Fruit fly (Drosophila melanogaster) whole organism, embryonic: Measurements from ENCODE around the gene hop.
A peak's percentile ranks its signal among the peaks of the same experiment; 100 is the strongest.

ENCODE experiments used
- B-H1 ChIP-seq: fragments of 200-800 bp; sonication (Bioruptor generic); IDR thresholded peaks from 3 replicates; pipeline ENCODE4 v1.3.6; 2022; ENCODE audit warnings: missing biosample characterization, missing genetic modification characterization
- BEAF-32 ChIP-seq: fragments of 200-800 bp; sonication (Bioruptor generic); optimal IDR thresholded peaks from 3 replicates; lab custom pipeline; 2017; ENCODE audit warnings: missing biosample characterization, missing genetic modification characterization, mild to moderate bottlenecking, moderate library complexity, missing genetic modification reagents
- CG10366 ChIP-seq: fragments of 200-800 bp; sonication (Bioruptor generic); IDR thresholded peaks from 2 replicates; pipeline ENCODE4 v1.3.6; 2022; ENCODE audit warnings: missing biosample characterization, missing genetic modification characterization
- CG10462 ChIP-seq: fragments of 200-800 bp; sonication (Bioruptor generic); optimal IDR thresholded peaks from 2 replicates; lab custom pipeline; 2016; ENCODE audit warnings: missing biosample characterization, missing genetic modification characterization
- CG12769 ChIP-seq: fragments of 200-800 bp; sonication (Bioruptor generic); optimal IDR thresholded peaks from 2 replicates; lab custom pipeline; 2019; ENCODE audit warnings: missing biosample characterization, mild to moderate bottlenecking, missing genetic modification characterization, moderate library complexity
- CG14050 ChIP-seq: fragments of 200-800 bp; sonication (Bioruptor generic); IDR thresholded peaks from 3 replicates; pipeline ENCODE4 v1.3.6; 2022; ENCODE audit warnings: missing biosample characterization, missing genetic modification characterization
- CG14441 ChIP-seq: fragments of 200-800 bp; sonication (Bioruptor generic); IDR thresholded peaks from 2 replicates; pipeline ENCODE4 v1.3.6; 2022; ENCODE audit warnings: missing biosample characterization, missing genetic modification characterization
- CG14667 ChIP-seq: fragments of 200-800 bp; sonication (Bioruptor generic); IDR thresholded peaks from 2 replicates; pipeline ENCODE4 v1.3.6; 2022; ENCODE audit warnings: missing biosample characterization, missing genetic modification characterization
- CG15011 ChIP-seq: fragments of 200-800 bp; sonication (Bioruptor generic); optimal IDR thresholded peaks from 3 replicates; lab custom pipeline; 2018; ENCODE audit warnings: missing biosample characterization, mild to moderate bottlenecking, missing genetic modification characterization
- CG17328 ChIP-seq: fragments of 200-800 bp; sonication (Bioruptor generic); IDR thresholded peaks from 2 replicates; pipeline ENCODE4 v1.3.6; 2022; ENCODE audit warnings: missing biosample characterization, missing genetic modification characterization
- CG18599 ChIP-seq: fragments of 200-800 bp; sonication (Bioruptor generic); optimal IDR thresholded peaks from 3 replicates; lab custom pipeline; 2017; ENCODE audit warnings: missing biosample characterization, missing genetic modification characterization, mild to moderate bottlenecking, moderate library complexity, missing genetic modification reagents
- CG2120 ChIP-seq: fragments of 200-800 bp; sonication (Bioruptor generic); optimal IDR thresholded peaks from 3 replicates; lab custom pipeline; 2016; ENCODE audit warnings: missing biosample characterization, missing genetic modification characterization
- CG2712 ChIP-seq: fragments of 200-800 bp; optimal IDR thresholded peaks from 3 replicates; lab custom pipeline; 2019; ENCODE audit warnings: missing biosample characterization, mild to moderate bottlenecking, missing genetic modification characterization, moderate library complexity
- CG30403 ChIP-seq: fragments of 200-800 bp; sonication (Bioruptor generic); optimal IDR thresholded peaks from 3 replicates; lab custom pipeline; 2016; ENCODE audit warnings: missing biosample characterization, missing genetic modification characterization
- CG31441 ChIP-seq: fragments of 200-800 bp; sonication (Bioruptor generic); IDR thresholded peaks from 2 replicates; pipeline ENCODE4 v1.3.6; 2022; ENCODE audit warnings: missing biosample characterization, missing genetic modification characterization
- CG32532 ChIP-seq: fragments of 200-800 bp; sonication (Bioruptor generic); IDR thresholded peaks from 2 replicates; pipeline ENCODE4 v1.3.6; 2022; ENCODE audit warnings: missing biosample characterization, missing genetic modification characterization
- CG34422 ChIP-seq: fragments of 200-800 bp; sonication (Bioruptor generic); IDR thresholded peaks from 3 replicates; pipeline ENCODE4 v1.3.6; 2022; ENCODE audit warnings: missing biosample characterization, missing genetic modification characterization
- CG4282 ChIP-seq: fragments of 200-800 bp; sonication (Bioruptor generic); optimal IDR thresholded peaks from 2 replicates; lab custom pipeline; 2016; ENCODE audit warnings: missing biosample characterization, missing genetic modification characterization
- CG4404 ChIP-seq: fragments of 200-800 bp; sonication (Bioruptor generic); IDR thresholded peaks from 2 replicates; pipeline ENCODE4 v1.3.6; 2022; ENCODE audit warnings: missing biosample characterization, missing genetic modification characterization
- CG6175 ChIP-seq: fragments of 200-800 bp; sonication (Bioruptor generic); IDR thresholded peaks from 3 replicates; pipeline ENCODE4 v1.3.6; 2022; ENCODE audit warnings: missing biosample characterization, missing genetic modification characterization
- Camta ChIP-seq: fragments of 200-800 bp; sonication (Bioruptor generic); optimal IDR thresholded peaks from 2 replicates; lab custom pipeline; 2016; ENCODE audit warnings: missing biosample characterization, missing genetic modification characterization
- Dbx ChIP-seq: fragments of 200-800 bp; sonication (Bioruptor generic); IDR thresholded peaks from 3 replicates; pipeline ENCODE4 v1.3.6; 2022; ENCODE audit warnings: missing biosample characterization, missing genetic modification characterization
- Dfd ChIP-seq, 2 experiments: fragments of >200 bp; optimal IDR thresholded peaks; 2 replicates each; lab custom pipeline; 2017; ENCODE audit warnings: missing biosample characterization in 2 of 2, missing genetic modification characterization in 2 of 2
- E2f2 ChIP-seq: fragments of 200-800 bp; sonication (Bioruptor generic); IDR thresholded peaks from 2 replicates; pipeline ENCODE4 v1.3.6; 2022; ENCODE audit warnings: missing biosample characterization, missing genetic modification characterization
- Fer3 ChIP-seq: fragments of 200-800 bp; sonication (Bioruptor generic); optimal IDR thresholded peaks from 2 replicates; lab custom pipeline; 2018; ENCODE audit warnings: missing biosample characterization, mild to moderate bottlenecking, missing genetic modification characterization, moderate library complexity
- HLH3B ChIP-seq: fragments of 200-800 bp; sonication (Bioruptor generic); IDR thresholded peaks from 2 replicates; pipeline ENCODE4 v1.3.6; 2022; ENCODE audit warnings: missing biosample characterization, missing genetic modification characterization
- Hr39 ChIP-seq: fragments of >200 bp; optimal IDR thresholded peaks from 2 replicates; lab custom pipeline; 2017
- Med ChIP-seq: fragments of 200-800 bp; sonication (Bioruptor generic); peaks from one replicate; lab custom pipeline; 2016; ENCODE audit warnings: missing biosample characterization, missing genetic modification characterization, mild to moderate bottlenecking, inconsistent platforms, moderate library complexity
- Xbp1 ChIP-seq: fragments of 200-800 bp; sonication (Bioruptor generic); optimal IDR thresholded peaks from 3 replicates; lab custom pipeline; 2016; ENCODE audit warnings: missing biosample characterization, mild to moderate bottlenecking, missing genetic modification characterization
- ap ChIP-seq: fragments of 200-800 bp; sonication (Bioruptor generic); IDR thresholded peaks from 2 replicates; pipeline ENCODE4 v1.3.6; 2022; ENCODE audit warnings: missing biosample characterization, missing genetic modification characterization
- bcd ChIP-seq: fragments of 200-800 bp; sonication (Bioruptor generic); optimal IDR thresholded peaks from 2 replicates; lab custom pipeline; 2017; ENCODE audit warnings: missing biosample characterization, mild to moderate bottlenecking, missing genetic modification characterization
- chif ChIP-seq, 2 experiments: fragments of 200-800 bp; sonication (Bioruptor generic); optimal IDR thresholded peaks; 3 replicates each; lab custom pipeline; 2016; ENCODE audit warnings: missing biosample characterization in 2 of 2, missing genetic modification characterization in 2 of 2
- ci ChIP-seq: fragments of 200-800 bp; sonication (Bioruptor generic); IDR thresholded peaks from 3 replicates; pipeline ENCODE4 v1.3.6; 2022; ENCODE audit warnings: missing biosample characterization, missing genetic modification characterization
- croc ChIP-seq: fragments of 200-800 bp; sonication (Bioruptor generic); conservative IDR thresholded peaks from 3 replicates; pipeline ENCODE4 v1.3.6; 2022; ENCODE audit warnings: missing biosample characterization, missing genetic modification characterization
- dpn ChIP-seq, 2 experiments: fragments of 200-800 bp; sonication (Bioruptor generic); optimal IDR thresholded peaks; 3 replicates each; lab custom pipeline; 2016; ENCODE audit warnings: missing biosample characterization in 2 of 2, missing genetic modification characterization in 2 of 2
- dysf ChIP-seq: fragments of 200-800 bp; sonication (Bioruptor generic); IDR thresholded peaks from 3 replicates; pipeline ENCODE4 v1.3.6; 2022; ENCODE audit warnings: missing biosample characterization, missing genetic modification characterization
- lilli ChIP-seq: fragments of 200-800 bp; sonication (Bioruptor generic); optimal IDR thresholded peaks from 3 replicates; lab custom pipeline; 2016; ENCODE audit warnings: missing biosample characterization, missing genetic modification characterization
- nmo ChIP-seq: fragments of 200-800 bp; sonication (Bioruptor generic); optimal IDR thresholded peaks from 2 replicates; lab custom pipeline; 2018; ENCODE audit warnings: missing biosample characterization, mild to moderate bottlenecking, missing genetic modification characterization, moderate library complexity
- pan ChIP-seq, 4 experiments: fragments of >200 bp in 3 of 4; fragments of 200-800 bp in 1 of 4; sonication (Bioruptor generic) in 1 of 4; optimal IDR thresholded peaks in 3 of 4; IDR thresholded peaks in 1 of 4; 2 replicates each; pipeline versions ENCODE4 v1.3.6 to Lab custom; 2017 to 2022; ENCODE audit warnings: missing biosample characterization in 2 of 4, missing genetic modification characterization in 2 of 4, mixed read lengths in 1 of 4
- pho ChIP-seq: fragments of 200-800 bp; sonication (Bioruptor generic); optimal IDR thresholded peaks from 2 replicates; lab custom pipeline; 2016; ENCODE audit warnings: missing biosample characterization, missing genetic modification characterization
- pnt ChIP-seq: fragments of 200-800 bp; sonication (Bioruptor generic); optimal IDR thresholded peaks from 3 replicates; lab custom pipeline; 2016; ENCODE audit warnings: missing biosample characterization, missing genetic modification characterization
- pros ChIP-seq: fragments of 200-800 bp; sonication (Bioruptor generic); optimal IDR thresholded peaks from 3 replicates; lab custom pipeline; 2019; ENCODE audit warnings: missing biosample characterization, mild to moderate bottlenecking, missing genetic modification characterization, moderate library complexity
- ranshi ChIP-seq: fragments of 200-800 bp; sonication (Bioruptor generic); IDR thresholded peaks from 2 replicates; pipeline ENCODE4 v1.3.6; 2022; ENCODE audit warnings: missing biosample characterization, missing genetic modification characterization
- rib ChIP-seq: fragments of 200-800 bp; sonication (Bioruptor generic); IDR thresholded peaks from 2 replicates; pipeline ENCODE4 v1.3.6; 2022; ENCODE audit warnings: missing biosample characterization, missing genetic modification characterization
- row ChIP-seq: fragments of 200-800 bp; sonication (Bioruptor generic); IDR thresholded peaks from 3 replicates; pipeline ENCODE4 v1.3.6; 2022; ENCODE audit warnings: missing biosample characterization, missing genetic modification characterization
- sob ChIP-seq: fragments of 200-800 bp; sonication (Bioruptor generic); IDR thresholded peaks from 2 replicates; pipeline ENCODE4 v1.3.6; 2022; ENCODE audit warnings: missing biosample characterization, missing genetic modification characterization
- ssp ChIP-seq: fragments of 200-800 bp; sonication (Bioruptor generic); IDR thresholded peaks from 2 replicates; pipeline ENCODE4 v1.3.6; 2022; ENCODE audit warnings: missing biosample characterization, missing genetic modification characterization
- stc ChIP-seq: fragments of 200-800 bp; sonication (Bioruptor generic); IDR thresholded peaks from 2 replicates; pipeline ENCODE4 v1.3.6; 2022; ENCODE audit warnings: missing biosample characterization, missing genetic modification characterization
- tgo ChIP-seq: fragments of 200-800 bp; sonication (Bioruptor generic); IDR thresholded peaks from 3 replicates; pipeline ENCODE4 v1.3.6; 2022; ENCODE audit warnings: missing biosample characterization, missing genetic modification characterization
- ttk ChIP-seq: fragments of 200-800 bp; sonication (Bioruptor generic); IDR thresholded peaks from 2 replicates; pipeline ENCODE4 v2.1.2; 2022; ENCODE audit warnings: missing biosample characterization, missing genetic modification characterization
- wdn ChIP-seq: fragments of 200-800 bp; sonication (Bioruptor generic); IDR thresholded peaks from 2 replicates; pipeline ENCODE4 v1.3.6; 2022; ENCODE audit warnings: missing biosample characterization, missing genetic modification characterization

Gene hop

dm6 chrX:11370792-11371191, 2.9 kb upstream of the hop start (continued):
- TF ChIP-seq nmo (GFP tag; lab: Kevin White, UChicago) (peak; percentile 28), ttk (GFP tag; lab: Robert Waterston, UW) (peak; percentile 42; the same call in 1 of the 2 replicates), CG14441 (GFP tag; lab: Robert Waterston, UW) (peak; percentile 51), ap (0 out of 2 replicates have a peak, but pooled peaks have one; percentile 15), ranshi (GFP tag; lab: Robert Waterston, UW) (0 out of 2 replicates have a peak, but pooled peaks have one; percentile 41), tgo (GFP tag; lab: Robert Waterston, UW) (peak; percentile 43), Xbp1 (GFP tag; lab: Kevin White, UChicago) (peak; percentile 6), chif (GFP tag; optimal IDR thresholded peaks at IDR 0.05; lab: Kevin White, UChicago) (peak in 1 of 2 experiments; percentile 3), wdn (GFP tag; lab: Robert Waterston, UW) (peak; percentile 31; the same call in 1 of the 2 replicates), HLH3B (GFP tag; lab: Robert Waterston, UW) (peak; percentile 39; the same call in 1 of the 2 replicates), E2f2 (peak; percentile 9; the same call in 1 of the 2 replicates), stc (GFP tag; lab: Robert Waterston, UW) (peak; percentile 35; the same call in 1 of the 2 replicates), CG6175 (GFP tag; lab: Robert Waterston, UW) (0 out of 3 replicates have a peak, but pooled peaks have one; percentile 28), CG2120 (GFP tag; lab: Kevin White, UChicago) (peak; percentile 27), CG10366 (GFP tag; lab: Robert Waterston, UW) (peak; percentile 52), ci (0 out of 3 replicates have a peak, but pooled peaks have one; percentile 21), bcd (GFP tag; lab: Kevin White, UChicago) (peak; percentile 15), CG12769 (tag; lab: Kevin White, UChicago) (peak; percentile 39), row (GFP tag; lab: Robert Waterston, UW) (peak; percentile 64), croc (GFP tag; lab: Robert Waterston, UW) (peak; percentile 22; the same call in 1 of the 3 replicates), CG14050 (peak; percentile 39; the same call in 1 of the 3 replicates), B-H1 (GFP tag; lab: Robert Waterston, UW) (0 out of 3 replicates have a peak, but pooled peaks have one; percentile 10), CG4404 (GFP tag; lab: Robert Waterston, UW) (no peak), pnt (GFP tag; lab: Kevin White, UChicago) (no peak), pan (optimal IDR thresholded peaks at IDR 0.05; lab: Kevin White, UChicago) (no peak), pan (GFP tag; optimal IDR thresholded peaks at IDR 0.05 in 1 of 2, IDR thresholded peaks at IDR 0.05 in 1 of 2) (peak in 1 of 2 experiments; percentile 61), pros (no peak), Fer3 (tag; lab: Kevin White, UChicago) (no peak), CG14667 (GFP tag; lab: Robert Waterston, UW) (0 out of 2 replicates have a peak, but pooled peaks have one; percentile 29), pho (GFP tag; lab: Kevin White, UChicago) (no peak), dysf (GFP tag; lab: Robert Waterston, UW) (peak; percentile 69), CG32532 (GFP tag; lab: Robert Waterston, UW) (peak; percentile 57), Hr39 (no peak), ssp (GFP tag; lab: Robert Waterston, UW) (peak; percentile 9; the same call in 1 of the 2 replicates), CG10462 (GFP tag; lab: Kevin White, UChicago) (no peak), sob (peak; percentile 60; the same call in 1 of the 2 replicates), CG17328 (GFP tag; lab: Robert Waterston, UW) (peak; percentile 39; the same call in 1 of the 2 replicates), Med (GFP tag; lab: Kevin White, UChicago) (peak; percentile 74), CG18599 (GFP tag; lab: Kevin White, UChicago) (peak; percentile 15), BEAF-32 (GFP tag; lab: Kevin White, UChicago) (no peak), Camta (GFP tag; lab: Kevin White, UChicago) (no peak), CG30403 (GFP tag; lab: Kevin White, UChicago) (peak; percentile 20), Dbx (GFP tag; lab: Robert Waterston, UW) (peak; percentile 29; the same call in 1 of the 3 replicates), dpn (GFP tag; optimal IDR thresholded peaks at IDR 0.05; lab: Kevin White, UChicago) (no peak), CG34422 (GFP tag; lab: Robert Waterston, UW) (peak; percentile 40; the same call in 1 of the 3 replicates), Dfd (GFP tag; optimal IDR thresholded peaks at IDR 0.05; lab: Kevin White, UChicago) (peak in 1 of 2 experiments; percentile 5), CG31441 (GFP tag; lab: Robert Waterston, UW) (0 out of 2 replicates have a peak, but pooled peaks have one; percentile 10), CG4282 (GFP tag; lab: Kevin White, UChicago) (no peak), rib (GFP tag; lab: Robert Waterston, UW) (0 out of 2 replicates have a peak, but pooled peaks have one; percentile 35), CG15011 (GFP tag; lab: Kevin White, UChicago) (no peak), lilli (GFP tag; lab: Kevin White, UChicago) (peak; percentile 30), CG2712 (tag; lab: Kevin White, UChicago) (peak; percentile 30)
